Fruit fly (Drosophila melanogaster) whole organism, embryonic: ENCODE results near the gene Pisd.

Source experiments
- Adf1 ChIP-seq: fragments of 200-800 bp; sonication (Bioruptor generic); IDR thresholded peaks from 2 replicates; pipeline ENCODE4 v1.3.6; 2022; ENCODE audit warnings: missing biosample characterization, missing genetic modification characterization
- CG11093 ChIP-seq: fragments of 200-800 bp; sonication (Bioruptor generic); IDR thresholded peaks from 3 replicates; pipeline ENCODE4 v1.3.6; 2022; ENCODE audit warnings: missing biosample characterization, missing genetic modification characterization
- CG13775 ChIP-seq: fragments of 200-800 bp; sonication (Bioruptor generic); optimal IDR thresholded peaks from 3 replicates; lab custom pipeline; 2017; ENCODE audit warnings: missing biosample characterization, mild to moderate bottlenecking, missing genetic modification characterization
- CG15269 ChIP-seq: fragments of 200-800 bp; sonication (Bioruptor generic); optimal IDR thresholded peaks from 2 replicates; lab custom pipeline; 2018; ENCODE audit warnings: missing biosample characterization, mild to moderate bottlenecking, missing genetic modification characterization, moderate library complexity
- CG15479 ChIP-seq: fragments of 200-800 bp; sonication (Bioruptor generic); optimal IDR thresholded peaks from 3 replicates; lab custom pipeline; 2019; ENCODE audit warnings: missing biosample characterization, mild to moderate bottlenecking, missing genetic modification characterization, moderate library complexity
- CG1602 ChIP-seq: fragments of 200-800 bp; sonication (Bioruptor generic); optimal IDR thresholded peaks from 3 replicates; lab custom pipeline; 2016; ENCODE audit warnings: missing biosample characterization, missing genetic modification characterization
- CG16813 ChIP-seq: fragments of 200-800 bp; sonication (Bioruptor generic); IDR thresholded peaks from 3 replicates; pipeline ENCODE4 v1.3.6; 2022; ENCODE audit warnings: missing biosample characterization, missing genetic modification characterization; ENCODE audit not compliant: partially characterized antibody
- CG16815 ChIP-seq: fragments of 200-800 bp; sonication (Bioruptor generic); optimal IDR thresholded peaks from 3 replicates; lab custom pipeline; 2017; ENCODE audit warnings: missing biosample characterization, mild to moderate bottlenecking, missing genetic modification characterization
- CG18599 ChIP-seq: fragments of 200-800 bp; sonication (Bioruptor generic); optimal IDR thresholded peaks from 3 replicates; lab custom pipeline; 2017; ENCODE audit warnings: missing biosample characterization, missing genetic modification characterization, mild to moderate bottlenecking, moderate library complexity, missing genetic modification reagents
- CG2678 ChIP-seq: fragments of 200-800 bp; sonication (Bioruptor generic); optimal IDR thresholded peaks from 3 replicates; lab custom pipeline; 2019; ENCODE audit warnings: missing biosample characterization, mild to moderate bottlenecking, missing genetic modification characterization, moderate library complexity
- CG31441 ChIP-seq: fragments of 200-800 bp; sonication (Bioruptor generic); IDR thresholded peaks from 2 replicates; pipeline ENCODE4 v1.3.6; 2022; ENCODE audit warnings: missing biosample characterization, missing genetic modification characterization
- CG34376 ChIP-seq: fragments of 200-800 bp; sonication (Bioruptor generic); optimal IDR thresholded peaks from 2 replicates; lab custom pipeline; 2018; ENCODE audit warnings: missing biosample characterization, mild to moderate bottlenecking, missing genetic modification characterization
- CG7357 ChIP-seq: fragments of 200-800 bp; sonication (Bioruptor generic); IDR thresholded peaks from 3 replicates; pipeline ENCODE4 v1.3.6; 2022; ENCODE audit warnings: missing biosample characterization, missing genetic modification characterization
- CG8924 ChIP-seq: fragments of 200-800 bp; optimal IDR thresholded peaks from 3 replicates; lab custom pipeline; 2019; ENCODE audit warnings: missing biosample characterization, mild to moderate bottlenecking, missing genetic modification characterization, moderate library complexity
- CG9932 ChIP-seq: fragments of 200-800 bp; sonication (Bioruptor generic); IDR thresholded peaks from 2 replicates; pipeline ENCODE4 v1.3.6; 2022; ENCODE audit warnings: missing biosample characterization, missing genetic modification characterization
- D ChIP-seq, 2 experiments: fragments of 200-800 bp in 1 of 2; fragments of >200 bp in 1 of 2; sonication (Bioruptor generic) in 1 of 2; optimal IDR thresholded peaks; 2 replicates in 1 of 2; 3 replicates in 1 of 2; lab custom pipeline; 2017; ENCODE audit warnings: mild to moderate bottlenecking in 1 of 2, missing biosample characterization in 1 of 2, missing genetic modification characterization in 1 of 2, missing genetic modification reagents in 1 of 2
- HLH54F ChIP-seq: fragments of 200-800 bp; sonication (Bioruptor generic); optimal IDR thresholded peaks from 3 replicates; lab custom pipeline; 2016; ENCODE audit warnings: missing biosample characterization, missing genetic modification characterization
- HmgZ ChIP-seq: fragments of 200-800 bp; sonication (Bioruptor generic); optimal IDR thresholded peaks from 2 replicates; lab custom pipeline; 2018; ENCODE audit warnings: missing biosample characterization, mild to moderate bottlenecking, missing genetic modification characterization
- Hr51 ChIP-seq, 2 experiments: fragments of 200-800 bp; sonication (Bioruptor generic); optimal IDR thresholded peaks; 2 replicates in 1 of 2; 3 replicates in 1 of 2; lab custom pipeline; 2016 to 2018; ENCODE audit warnings: missing biosample characterization in 2 of 2, missing genetic modification characterization in 2 of 2, mild to moderate bottlenecking in 1 of 2, moderate library complexity in 1 of 2
- MESR4 ChIP-seq: fragments of 200-800 bp; sonication (Bioruptor generic); optimal IDR thresholded peaks from 2 replicates; lab custom pipeline; 2018; ENCODE audit warnings: missing biosample characterization, mild to moderate bottlenecking, missing genetic modification characterization, moderate library complexity
- Med ChIP-seq: fragments of 200-800 bp; sonication (Bioruptor generic); peaks from one replicate; lab custom pipeline; 2016; ENCODE audit warnings: missing biosample characterization, missing genetic modification characterization, mild to moderate bottlenecking, inconsistent platforms, moderate library complexity
- Nf-YC ChIP-seq: fragments of 200-800 bp; optimal IDR thresholded peaks from 3 replicates; lab custom pipeline; 2019; ENCODE audit warnings: missing biosample characterization, mild to moderate bottlenecking, missing genetic modification characterization, moderate library complexity
- Scr ChIP-seq: fragments of 200-800 bp; sonication (Bioruptor generic); IDR thresholded peaks from 2 replicates; pipeline ENCODE4 v1.3.6; 2022; ENCODE audit warnings: missing biosample characterization, missing genetic modification characterization; ENCODE audit not compliant: partially characterized antibody
- Sox102F ChIP-seq: fragments of 200-800 bp; sonication (Bioruptor generic); optimal IDR thresholded peaks from 2 replicates; lab custom pipeline; 2018; ENCODE audit warnings: missing biosample characterization, mild to moderate bottlenecking, missing genetic modification characterization, moderate library complexity
- Trl ChIP-seq, 3 experiments: fragments of >200 bp in 2 of 3; fragments of 200-800 bp in 1 of 3; sonication (Bioruptor generic) in 1 of 3; optimal IDR thresholded peaks; 2 replicates in 1 of 3; 3 replicates in 2 of 3; lab custom pipeline; 2016 to 2017; ENCODE audit warnings: missing biosample characterization in 1 of 3, missing genetic modification characterization in 1 of 3
- abd-A ChIP-seq: fragments of 200-800 bp; sonication (Bioruptor generic); optimal IDR thresholded peaks from 3 replicates; lab custom pipeline; 2019; ENCODE audit warnings: missing biosample characterization, mild to moderate bottlenecking, missing genetic modification characterization, moderate library complexity
- amos ChIP-seq: fragments of 200-800 bp; sonication (Bioruptor generic); IDR thresholded peaks from 2 replicates; pipeline ENCODE4 v1.3.6; 2022; ENCODE audit warnings: missing biosample characterization, missing genetic modification characterization; ENCODE audit not compliant: partially characterized antibody
- cg ChIP-seq: fragments of 200-800 bp; sonication (Bioruptor generic); optimal IDR thresholded peaks from 3 replicates; lab custom pipeline; 2019; ENCODE audit warnings: missing biosample characterization, mild to moderate bottlenecking, missing genetic modification characterization, moderate library complexity
- chinmo ChIP-seq: fragments of 200-800 bp; sonication (Bioruptor generic); IDR thresholded peaks from 4 replicates; pipeline ENCODE4 v1.3.6; 2022; ENCODE audit warnings: missing biosample characterization, missing genetic modification characterization; ENCODE audit not compliant: partially characterized antibody
- corto ChIP-seq: fragments of 200-800 bp; sonication (Bioruptor generic); optimal IDR thresholded peaks from 2 replicates; lab custom pipeline; 2016; ENCODE audit warnings: missing biosample characterization, mild to moderate bottlenecking, missing genetic modification characterization, moderate library complexity
- disco-r ChIP-seq: fragments of 200-800 bp; sonication (Bioruptor generic); optimal IDR thresholded peaks from 2 replicates; lab custom pipeline; 2016; ENCODE audit warnings: missing biosample characterization, missing genetic modification characterization
- ewg ChIP-seq: fragments of 200-800 bp; sonication (Bioruptor generic); optimal IDR thresholded peaks from 3 replicates; lab custom pipeline; 2017; ENCODE audit warnings: mild to moderate bottlenecking, missing biosample characterization, missing genetic modification reagents, missing genetic modification characterization
- fd64A ChIP-seq: fragments of 200-800 bp; sonication (Bioruptor generic); optimal IDR thresholded peaks from 3 replicates; lab custom pipeline; 2018; ENCODE audit warnings: missing biosample characterization, mild to moderate bottlenecking, missing genetic modification characterization
- grau ChIP-seq: fragments of 200-800 bp; optimal IDR thresholded peaks from 3 replicates; lab custom pipeline; 2019; ENCODE audit warnings: missing biosample characterization, mild to moderate bottlenecking, missing genetic modification characterization, moderate library complexity
- lbe ChIP-seq: fragments of 200-800 bp; sonication (Bioruptor generic); optimal IDR thresholded peaks from 2 replicates; lab custom pipeline; 2016; ENCODE audit warnings: missing biosample characterization, mild to moderate bottlenecking, missing genetic modification characterization
- nmo ChIP-seq: fragments of 200-800 bp; sonication (Bioruptor generic); optimal IDR thresholded peaks from 2 replicates; lab custom pipeline; 2018; ENCODE audit warnings: missing biosample characterization, mild to moderate bottlenecking, missing genetic modification characterization, moderate library complexity
- psq ChIP-seq: fragments of 200-800 bp; sonication (Bioruptor generic); optimal IDR thresholded peaks from 2 replicates; lab custom pipeline; 2017; ENCODE audit warnings: missing biosample characterization, missing genetic modification characterization
- pum ChIP-seq: fragments of 200-800 bp; sonication (Bioruptor generic); optimal IDR thresholded peaks from 2 replicates; lab custom pipeline; 2016; ENCODE audit warnings: missing biosample characterization, missing genetic modification characterization
- pzg ChIP-seq: fragments of 200-800 bp; sonication (Bioruptor generic); optimal IDR thresholded peaks from 3 replicates; lab custom pipeline; 2018; ENCODE audit warnings: missing biosample characterization, mild to moderate bottlenecking, missing genetic modification characterization, moderate library complexity
- ro ChIP-seq: fragments of 200-800 bp; sonication (Bioruptor generic); IDR thresholded peaks from 2 replicates; pipeline ENCODE4 v1.3.6; 2022; ENCODE audit warnings: missing biosample characterization, missing genetic modification characterization
- sens ChIP-seq: fragments of 200-800 bp; sonication (Bioruptor generic); peaks from one replicate; lab custom pipeline; 2016; ENCODE audit warnings: missing biosample characterization, missing genetic modification characterization
- slbo ChIP-seq: fragments of 200-800 bp; sonication (Bioruptor generic); IDR thresholded peaks from 2 replicates; pipeline ENCODE4 v1.3.6; 2022; ENCODE audit warnings: missing biosample characterization, missing genetic modification characterization
- sqz ChIP-seq: fragments of 200-800 bp; sonication (Bioruptor generic); optimal IDR thresholded peaks from 3 replicates; lab custom pipeline; 2018; ENCODE audit warnings: missing biosample characterization, mild to moderate bottlenecking, missing genetic modification characterization
- ssp ChIP-seq: fragments of 200-800 bp; sonication (Bioruptor generic); IDR thresholded peaks from 2 replicates; pipeline ENCODE4 v1.3.6; 2022; ENCODE audit warnings: missing biosample characterization, missing genetic modification characterization
- vvl ChIP-seq: fragments of 200-800 bp; sonication (Bioruptor generic); IDR thresholded peaks from 2 replicates; pipeline ENCODE4 v1.3.6; 2022; ENCODE audit warnings: missing biosample characterization, missing genetic modification characterization
- z ChIP-seq: fragments of 200-800 bp; sonication (Bioruptor generic); IDR thresholded peaks from 3 replicates; pipeline ENCODE4 v1.3.6; 2022; ENCODE audit warnings: missing biosample characterization, missing genetic modification characterization
- zf30C ChIP-seq: fragments of 200-800 bp; sonication (Bioruptor generic); optimal IDR thresholded peaks from 3 replicates; lab custom pipeline; 2018; ENCODE audit warnings: missing biosample characterization, mild to moderate bottlenecking, missing genetic modification characterization

Gene Pisd

dm6 chr3R:24091653-24092052 lies 41.1 kb downstream of the Pisd start (continued):
- TF ChIP-seq amos (GFP tag; lab: Robert Waterston, UW) (no peak), sens (GFP tag; lab: Kevin White, UChicago) (peak; percentile 71), HLH54F (GFP tag; lab: Kevin White, UChicago) (no peak), pzg (GFP tag; lab: Kevin White, UChicago) (no peak), pum (GFP tag; lab: Kevin White, UChicago) (no peak), HmgZ (tag; lab: Kevin White, UChicago) (no peak), CG11093 (no peak), CG34376 (no peak), CG7357 (no peak), MESR4 (GFP tag; lab: Kevin White, UChicago) (no peak), CG16813 (GFP tag; lab: Robert Waterston, UW) (no peak), corto (no peak), ssp (GFP tag; lab: Robert Waterston, UW) (no peak), CG15479 (GFP tag; lab: Kevin White, UChicago) (no peak), slbo (GFP tag; lab: Robert Waterston, UW) (peak; percentile 46; the same call in 1 of the 2 replicates)
- TF ChIP-seq, all 482 proteins: peak for 60

dm6 chr3R:24092590-24093151 lies 42.1 kb downstream of the Pisd start:
- TF ChIP-seq lbe (GFP tag; lab: Kevin White, UChicago) (no peak), ewg (GFP tag; lab: Kevin White, UChicago) (peak; percentile 56), Hr51 (GFP tag; optimal IDR thresholded peaks at IDR 0.05; lab: Kevin White, UChicago) (peak in 1 of 2 experiments; percentile 54), Med (GFP tag; lab: Kevin White, UChicago) (peak; percentile 47), psq (GFP tag; lab: Kevin White, UChicago) (peak; percentile 44), Trl (optimal IDR thresholded peaks at IDR 0.05; lab: Kevin White, UChicago) (peak; percentile 63 to 76), Trl (GFP tag; optimal IDR thresholded peaks at IDR 0.05; lab: Kevin White, UChicago) (no peak), ro (GFP tag; lab: Robert Waterston, UW) (no peak), disco-r (GFP tag; lab: Kevin White, UChicago) (no peak), CG1602 (no peak), z (GFP tag; lab: Robert Waterston, UW) (no peak), Adf1 (GFP tag; lab: Robert Waterston, UW) (peak; percentile 93), abd-A (peak; percentile 41), cg (GFP tag; lab: Kevin White, UChicago) (peak; percentile 41), Nf-YC (tag; lab: Kevin White, UChicago) (peak; percentile 13), Scr (GFP tag; lab: Robert Waterston, UW) (0 out of 2 replicates have a peak, but pooled peaks have one; percentile 7), sqz (no peak), chinmo (GFP tag; lab: Robert Waterston, UW) (0 out of 4 replicates have a peak, but pooled peaks have one; percentile 62), CG9932 (GFP tag; lab: Robert Waterston, UW) (0 out of 2 replicates have a peak, but pooled peaks have one; percentile 16)

dm6 chr3R:24093430-24093829 lies 42.8 kb downstream of the Pisd start:
- TF ChIP-seq grau (tag; lab: Kevin White, UChicago) (peak; percentile 63), CG15269 (tag; lab: Kevin White, UChicago) (peak; percentile 62), CG16815 (GFP tag; lab: Kevin White, UChicago) (no peak), CG2678 (peak; percentile 14), D (optimal IDR thresholded peaks at IDR 0.05; lab: Kevin White, UChicago) (no peak), D (GFP tag; optimal IDR thresholded peaks at IDR 0.05; lab: Kevin White, UChicago) (no peak), CG18599 (GFP tag; lab: Kevin White, UChicago) (peak; percentile 26), fd64A (GFP tag; lab: Kevin White, UChicago) (no peak), Sox102F (peak; percentile 35), vvl (GFP tag; lab: Robert Waterston, UW) (peak; percentile 17; the same call in 1 of the 2 replicates), zf30C (peak; percentile 4), nmo (GFP tag; lab: Kevin White, UChicago) (peak; percentile 6), CG13775 (peak; percentile 9), CG31441 (GFP tag; lab: Robert Waterston, UW) (peak; percentile 32; the same call in 1 of the 2 replicates), CG8924 (tag; lab: Kevin White, UChicago) (peak; percentile 31)
